Worm (Caenorhabditis elegans): ENCODE measurements around the gene del-10.

The del-10 gene

ce11 chrII:6521316-6521715, 39.4 kb upstream of the del-10 start, which contains the start of gene toe-2:
Gene toe-2 (minus strand): TSS chrII:6521385.
- no peak for TF ChIP-seq ceh-13 (GFP tag; optimal IDR thresholded peaks at IDR 0.05)
- no peak for TF ChIP-seq ets-7 (tag; optimal IDR thresholded peaks at IDR 0.05)
- no peak for TF ChIP-seq ceh-36 (tag; optimal IDR thresholded peaks at IDR 0.05)
- TF ChIP-seq hmbx-1 (tag; optimal IDR thresholded peaks at IDR 0.05): no peak
- no peak for TF ChIP-seq aly-1 (tag; optimal IDR thresholded peaks at IDR 0.05)

ce11 chrII:6520103-6520502, 38.2 kb upstream of the del-10 start:
- TF ChIP-seq tbx-37 (GFP tag; conservative IDR thresholded peaks at IDR 0.05): no peak
- TF ChIP-seq hnd-1 (tag; optimal IDR thresholded peaks at IDR 0.05): no peak
- no peak for TF ChIP-seq B0310.2 (tag; optimal IDR thresholded peaks at IDR 0.05)
- TF ChIP-seq ets-7 (tag; optimal IDR thresholded peaks at IDR 0.05): no peak
- no peak for TF ChIP-seq F13C5.2 (tag; optimal IDR thresholded peaks at IDR 0.05)
- no peak for TF ChIP-seq tbx-11 (GFP tag; IDR thresholded peaks at IDR 0.05)
- TF ChIP-seq aly-1 (tag; optimal IDR thresholded peaks at IDR 0.05): no peak
- no peak for TF ChIP-seq sea-1 (GFP tag; conservative IDR thresholded peaks at IDR 0.05)
- no peak for TF ChIP-seq ceh-13 (GFP tag; optimal IDR thresholded peaks at IDR 0.05)
- no peak for TF ChIP-seq scrt-1 (GFP tag; IDR thresholded peaks at IDR 0.05)
- no peak for TF ChIP-seq flt-1 (GFP tag; IDR thresholded peaks at IDR 0.05)
- TF ChIP-seq ama-1 (optimal IDR thresholded peaks at IDR 0.05): no peak

ce11 chrII:6519703-6520102, 37.8 kb upstream of the del-10 start:
- TF ChIP-seq aly-1 (tag; optimal IDR thresholded peaks at IDR 0.05) (no peak), tra-4 (tag; optimal IDR thresholded peaks at IDR 0.05) (no peak), ceh-36 (tag; optimal IDR thresholded peaks at IDR 0.05) (no peak), hnd-1 (tag; optimal IDR thresholded peaks at IDR 0.05) (no peak), pes-1 (GFP tag; IDR thresholded peaks at IDR 0.05) (no peak), sea-1 (GFP tag; conservative IDR thresholded peaks at IDR 0.05) (no peak), hmg-4 (GFP tag; optimal IDR thresholded peaks at IDR 0.05) (no peak), scrt-1 (GFP tag; IDR thresholded peaks at IDR 0.05) (no peak)

- TF ChIP-seq pes-1 (GFP tag; IDR thresholded peaks at IDR 0.05) (no peak), ceh-36 (tag; optimal IDR thresholded peaks at IDR 0.05) (no peak), F13C5.2 (tag; optimal IDR thresholded peaks at IDR 0.05) (no peak), hmbx-1 (tag; optimal IDR thresholded peaks at IDR 0.05) (no peak), tbx-37 (GFP tag; conservative IDR thresholded peaks at IDR 0.05) (no peak), tbx-11 (GFP tag; IDR thresholded peaks at IDR 0.05) (no peak), ama-1 (optimal IDR thresholded peaks at IDR 0.05) (no peak), scrt-1 (GFP tag; IDR thresholded peaks at IDR 0.05) (no peak), flt-1 (GFP tag; IDR thresholded peaks at IDR 0.05) (no peak), B0310.2 (tag; optimal IDR thresholded peaks at IDR 0.05) (no peak), ceh-13 (GFP tag; optimal IDR thresholded peaks at IDR 0.05) (no peak), hnd-1 (tag; optimal IDR thresholded peaks at IDR 0.05) (no peak), aly-1 (tag; optimal IDR thresholded peaks at IDR 0.05) (no peak), tra-4 (tag; optimal IDR thresholded peaks at IDR 0.05) (no peak), ets-7 (tag; optimal IDR thresholded peaks at IDR 0.05) (no peak)
These were observed 34.4 kb upstream of the del-10 start, which contains the start of gene C56E6.7 for ce11 chrII:6516276-6516675. Gene C56E6.7 (plus strand): TSS chrII:6516576.

- no peak for TF ChIP-seq hmg-4 (GFP tag; optimal IDR thresholded peaks at IDR 0.05)
These were observed 32.0 kb upstream of the del-10 start, which contains the start of gene R05G9R.1 for ce11 chrII:6513911-6514310. Gene R05G9R.1 (minus strand): TSS chrII:6514011.

ce11 chrII:6513357-6513756, 31.4 kb upstream of the del-10 start:
- TF ChIP-seq B0310.2 (tag; optimal IDR thresholded peaks at IDR 0.05) (no peak), scrt-1 (GFP tag; IDR thresholded peaks at IDR 0.05) (no peak)

ce11 chrII:6502826-6503225, 20.9 kb upstream of the del-10 start, which contains the start of gene R05G9.1:
Gene R05G9.1 (plus strand): TSS chrII:6503168.
- no peak for TF ChIP-seq B0310.2 (tag; optimal IDR thresholded peaks at IDR 0.05)
- no peak for TF ChIP-seq tbx-11 (GFP tag; IDR thresholded peaks at IDR 0.05)
- TF ChIP-seq ceh-13 (GFP tag; optimal IDR thresholded peaks at IDR 0.05): no peak
- TF ChIP-seq pes-1 (GFP tag; IDR thresholded peaks at IDR 0.05): no peak
- TF ChIP-seq aly-1 (tag; optimal IDR thresholded peaks at IDR 0.05): no peak
- TF ChIP-seq ceh-36 (tag; optimal IDR thresholded peaks at IDR 0.05): no peak
- no peak for TF ChIP-seq ets-7 (tag; optimal IDR thresholded peaks at IDR 0.05)
- no peak for TF ChIP-seq hmbx-1 (tag; optimal IDR thresholded peaks at IDR 0.05)
- TF ChIP-seq scrt-1 (GFP tag; IDR thresholded peaks at IDR 0.05): no peak
- TF ChIP-seq flt-1 (GFP tag; IDR thresholded peaks at IDR 0.05): no peak
- no peak for TF ChIP-seq ama-1 (optimal IDR thresholded peaks at IDR 0.05)
- TF ChIP-seq hnd-1 (tag; optimal IDR thresholded peaks at IDR 0.05): no peak
- TF ChIP-seq tbx-37 (GFP tag; conservative IDR thresholded peaks at IDR 0.05): no peak
- no peak for TF ChIP-seq hmg-4 (GFP tag; optimal IDR thresholded peaks at IDR 0.05)

ce11 chrII:6501420-6501819, 19.5 kb upstream of the del-10 start, which contains the start of gene R05G9.3:
Gene R05G9.3 (minus strand): TSS chrII:6501520.
- TF ChIP-seq tbx-11 (GFP tag; IDR thresholded peaks at IDR 0.05) (no peak), aly-1 (tag; optimal IDR thresholded peaks at IDR 0.05) (no peak), pes-1 (GFP tag; IDR thresholded peaks at IDR 0.05) (no peak), hmg-4 (GFP tag; optimal IDR thresholded peaks at IDR 0.05) (no peak), tbx-37 (GFP tag; conservative IDR thresholded peaks at IDR 0.05) (no peak), sea-1 (GFP tag; conservative IDR thresholded peaks at IDR 0.05) (no peak), tra-4 (tag; optimal IDR thresholded peaks at IDR 0.05) (no peak), hnd-1 (tag; optimal IDR thresholded peaks at IDR 0.05) (no peak)

ce11 chrII:6500161-6500560, 18.2 kb upstream of the del-10 start, which contains the start of gene R05G9.5:
Gene R05G9.5 (minus strand): TSS chrII:6500261.
- no peak for TF ChIP-seq hnd-1 (tag; optimal IDR thresholded peaks at IDR 0.05)
- TF ChIP-seq ama-1 (optimal IDR thresholded peaks at IDR 0.05): no peak
- no peak for TF ChIP-seq ceh-36 (tag; optimal IDR thresholded peaks at IDR 0.05)
- no peak for TF ChIP-seq B0310.2 (tag; optimal IDR thresholded peaks at IDR 0.05)
- no peak for TF ChIP-seq tbx-11 (GFP tag; IDR thresholded peaks at IDR 0.05)
- TF ChIP-seq flt-1 (GFP tag; IDR thresholded peaks at IDR 0.05): no peak
- no peak for TF ChIP-seq tra-4 (tag; optimal IDR thresholded peaks at IDR 0.05)
- TF ChIP-seq tbx-37 (GFP tag; conservative IDR thresholded peaks at IDR 0.05): no peak
- TF ChIP-seq hmbx-1 (tag; optimal IDR thresholded peaks at IDR 0.05): no peak
- TF ChIP-seq ceh-13 (GFP tag; optimal IDR thresholded peaks at IDR 0.05): no peak
